Fruit fly (Drosophila melanogaster): ENCODE results near the gene ras.

DNA sequence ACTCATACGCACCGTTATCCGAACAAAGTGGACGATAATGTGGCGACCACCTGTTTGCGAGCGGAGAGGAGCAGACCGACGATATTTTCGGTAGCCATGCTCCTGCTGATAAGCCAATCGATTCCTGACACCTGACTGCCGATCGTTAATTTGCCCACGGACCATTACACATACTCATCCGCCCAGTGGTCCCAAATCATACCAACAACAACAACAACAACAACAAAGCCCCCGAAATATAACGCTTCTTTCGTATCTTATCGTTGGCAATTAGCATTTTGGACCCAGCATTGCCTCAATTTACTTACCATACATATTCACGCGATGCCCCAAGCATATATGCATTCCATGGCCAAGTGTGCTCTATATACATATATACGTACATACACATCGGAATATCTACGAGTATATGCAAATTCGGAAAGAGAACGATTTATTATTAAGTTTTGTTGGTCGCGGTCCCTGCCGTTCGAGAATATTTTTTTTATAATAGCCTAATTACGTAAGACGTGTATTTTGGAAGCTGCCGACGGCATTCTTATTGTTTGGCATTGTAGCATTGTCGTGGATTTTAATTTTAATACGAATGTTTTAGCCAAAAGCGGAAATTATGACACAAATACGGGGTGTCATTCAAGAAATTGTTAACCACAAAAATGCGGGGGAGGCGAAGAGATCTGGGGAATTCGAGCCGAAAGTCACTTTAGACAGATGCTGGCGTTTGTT, 30.8 kb downstream of the ras start:
- TF ChIP-seq pho (GFP tag; optimal IDR thresholded peaks at IDR 0.05) (no peak), ham (GFP tag; IDR thresholded peaks at IDR 0.05) (no peak), CG10654 (GFP tag; optimal IDR thresholded peaks at IDR 0.05) (no peak), tup (GFP tag; optimal IDR thresholded peaks at IDR 0.05) (no peak), ac (GFP tag; optimal IDR thresholded peaks at IDR 0.05) (no peak), psq (GFP tag; optimal IDR thresholded peaks at IDR 0.05) (no peak), hkb (optimal IDR thresholded peaks at IDR 0.05) (no peak), hkb (GFP tag; IDR thresholded peaks at IDR 0.05) (no peak), bsh (GFP tag; optimal IDR thresholded peaks at IDR 0.05) (no peak), Hand (GFP tag; optimal IDR thresholded peaks at IDR 0.05) (no peak), lola (GFP tag; optimal IDR thresholded peaks at IDR 0.05) (no peak), Dek (tag; optimal IDR thresholded peaks at IDR 0.05) (no peak)

Data from whole organism, embryonic.